Fruit fly (Drosophila melanogaster): Measurements from ENCODE around the gene PAPLA1.

The PAPLA1 gene

DNA sequence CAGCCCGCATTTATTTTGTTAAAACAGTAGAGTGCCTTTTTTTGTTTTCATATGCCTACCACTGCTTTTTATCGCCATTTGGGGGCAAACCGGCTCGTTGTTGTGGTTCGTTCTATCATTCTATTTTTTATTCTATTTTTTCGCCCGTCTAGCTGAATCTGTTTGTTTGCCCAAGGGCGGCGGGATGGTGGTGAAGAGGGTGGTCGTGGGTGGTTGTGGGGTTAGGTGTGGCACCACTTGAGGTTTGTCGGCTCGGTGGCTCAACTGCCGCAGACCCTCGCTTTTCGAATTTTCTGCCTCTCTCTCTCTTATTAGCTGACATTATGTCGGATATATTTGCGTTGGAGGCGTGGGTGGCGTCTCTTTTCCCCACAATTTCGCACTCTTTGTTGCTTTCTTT, 12.1 kb upstream of the PAPLA1 start:
- TF ChIP-seq ttk (optimal IDR thresholded peaks at IDR 0.05) = no peak
- no peak for TF ChIP-seq Myc (optimal IDR thresholded peaks at IDR 0.05)
- no peak for TF ChIP-seq insv (optimal IDR thresholded peaks at IDR 0.05)
- no peak for TF ChIP-seq psq (optimal IDR thresholded peaks at IDR 0.05)
- no peak for TF ChIP-seq Sin3A (optimal IDR thresholded peaks at IDR 0.05)
- no peak for TF ChIP-seq h (optimal IDR thresholded peaks at IDR 0.05)

dm6 chr2L:8170600-8171182, 11.3 kb upstream of the PAPLA1 start:
- TF ChIP-seq h (optimal IDR thresholded peaks at IDR 0.05) (no peak), psq (optimal IDR thresholded peaks at IDR 0.05) (no peak), ttk (optimal IDR thresholded peaks at IDR 0.05) (no peak), Sin3A (optimal IDR thresholded peaks at IDR 0.05) (no peak), insv (optimal IDR thresholded peaks at IDR 0.05) (no peak), Myc (optimal IDR thresholded peaks at IDR 0.05) (no peak)

DNA sequence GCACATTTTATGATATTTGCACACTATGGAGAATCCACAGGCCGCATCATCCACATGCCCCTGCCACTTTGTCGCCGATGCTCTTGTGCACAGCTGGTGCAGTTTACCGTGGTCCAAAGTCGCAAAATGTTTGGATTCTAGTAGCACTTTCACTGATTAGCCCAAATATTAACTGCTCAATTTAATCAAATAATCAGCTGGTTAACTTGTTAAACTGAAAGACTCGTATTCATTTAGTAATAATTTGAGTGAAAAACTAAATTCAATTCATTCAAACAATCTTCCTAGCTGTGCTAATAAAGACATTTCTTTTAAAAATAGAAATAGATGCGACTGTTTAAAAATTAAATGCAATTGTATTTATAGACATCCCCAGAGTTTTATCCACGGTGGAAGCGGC, 8.6 kb upstream of the PAPLA1 start:
- no peak for TF ChIP-seq Myc (optimal IDR thresholded peaks at IDR 0.05)
- no peak for TF ChIP-seq psq (optimal IDR thresholded peaks at IDR 0.05)

- TF ChIP-seq h (optimal IDR thresholded peaks at IDR 0.05) (no peak), Myc (optimal IDR thresholded peaks at IDR 0.05) (no peak), ttk (optimal IDR thresholded peaks at IDR 0.05) (no peak), Sin3A (optimal IDR thresholded peaks at IDR 0.05) (no peak), insv (optimal IDR thresholded peaks at IDR 0.05) (no peak), psq (optimal IDR thresholded peaks at IDR 0.05) (no peak)
These were observed 6.5 kb upstream of the PAPLA1 start for dm6 chr2L:8165800-8166576.

DNA sequence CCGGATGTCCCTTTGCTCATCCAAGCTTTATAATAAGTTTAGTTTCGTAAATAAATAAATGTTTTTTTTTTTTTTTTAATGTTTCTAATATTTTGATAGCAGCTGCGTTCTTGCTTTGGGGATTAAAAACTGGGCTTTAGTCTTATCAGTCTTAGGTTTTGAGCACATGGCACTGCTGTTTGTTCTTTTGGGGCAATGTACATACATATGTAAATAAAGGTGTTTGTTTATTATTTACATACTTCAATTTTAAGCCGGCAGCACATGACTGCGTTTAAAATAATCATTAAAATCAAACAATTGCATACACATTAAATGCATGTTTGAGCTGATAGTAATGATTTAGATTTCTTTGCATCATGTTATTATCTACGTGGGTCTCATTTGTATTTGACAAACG, 4.8 kb upstream of the PAPLA1 start:
- TF ChIP-seq h (optimal IDR thresholded peaks at IDR 0.05) (no peak), ttk (optimal IDR thresholded peaks at IDR 0.05) (no peak), Sin3A (optimal IDR thresholded peaks at IDR 0.05) (no peak), Myc (optimal IDR thresholded peaks at IDR 0.05) (no peak), insv (optimal IDR thresholded peaks at IDR 0.05) (no peak)

dm6 chr2L:8163588-8164166, 4.2 kb upstream of the PAPLA1 start:
- no peak for TF ChIP-seq ttk (optimal IDR thresholded peaks at IDR 0.05)
- no peak for TF ChIP-seq Myc (optimal IDR thresholded peaks at IDR 0.05)
- no peak for TF ChIP-seq insv (optimal IDR thresholded peaks at IDR 0.05)
- TF ChIP-seq h (optimal IDR thresholded peaks at IDR 0.05) = no peak
- no peak for TF ChIP-seq psq (optimal IDR thresholded peaks at IDR 0.05)
- TF ChIP-seq Sin3A (optimal IDR thresholded peaks at IDR 0.05) = no peak

DNA sequence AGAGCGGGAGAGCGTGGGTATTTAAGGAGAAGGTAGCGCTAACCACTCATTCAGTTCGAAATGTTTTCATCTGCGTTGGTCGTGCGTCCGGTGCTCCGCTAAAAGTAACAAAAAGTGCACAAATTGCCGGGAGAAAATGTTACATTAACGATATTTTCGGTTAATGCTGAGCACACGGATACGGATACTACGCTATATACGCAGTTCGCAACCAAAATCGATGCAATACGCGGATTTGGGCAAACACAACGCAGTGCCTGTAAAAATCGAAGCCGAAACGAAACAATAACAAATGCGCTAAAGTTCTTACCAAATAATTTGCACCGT, 3.5 kb upstream of the PAPLA1 start, which contains the start of gene Piezo:
Gene Piezo (plus strand): TSS at position 49 of the 327 bp plus-strand sequence.
- no peak for TF ChIP-seq Myc (optimal IDR thresholded peaks at IDR 0.05)
- no peak for TF ChIP-seq ttk (optimal IDR thresholded peaks at IDR 0.05)
- no peak for TF ChIP-seq Sin3A (optimal IDR thresholded peaks at IDR 0.05)
- TF ChIP-seq h (optimal IDR thresholded peaks at IDR 0.05) = no peak
- no peak for TF ChIP-seq insv (optimal IDR thresholded peaks at IDR 0.05)
- no peak for TF ChIP-seq psq (optimal IDR thresholded peaks at IDR 0.05)

- TF ChIP-seq psq (optimal IDR thresholded peaks at IDR 0.05) = no peak
- TF ChIP-seq insv (optimal IDR thresholded peaks at IDR 0.05) = no peak
These were observed 3.0 kb upstream of the PAPLA1 start, which contains the start of gene Acbp1 for dm6 chr2L:8162307-8163024. Acbp1 (minus strand) TSS chr2L:8162452.

DNA sequence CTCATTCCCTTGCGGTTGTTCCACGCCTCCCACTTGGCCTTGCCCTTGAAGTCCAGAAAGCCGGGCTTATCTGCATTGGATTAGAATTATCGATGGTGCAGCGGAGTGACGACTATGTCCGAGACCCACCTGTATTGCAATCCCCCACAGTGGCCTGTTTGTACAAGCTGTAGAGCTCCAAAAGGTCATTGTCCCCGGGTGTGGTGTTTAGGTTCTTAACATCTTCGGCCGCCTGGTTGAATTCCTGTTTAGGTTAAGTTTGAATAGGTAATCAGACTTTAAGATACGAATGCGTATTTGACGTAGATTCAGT, 2.5 kb upstream of the PAPLA1 start:
- no peak for TF ChIP-seq ttk (optimal IDR thresholded peaks at IDR 0.05)
- TF ChIP-seq Sin3A (optimal IDR thresholded peaks at IDR 0.05) = no peak
- TF ChIP-seq Myc (optimal IDR thresholded peaks at IDR 0.05) = no peak
- TF ChIP-seq psq (optimal IDR thresholded peaks at IDR 0.05) = no peak
- TF ChIP-seq h (optimal IDR thresholded peaks at IDR 0.05) = no peak
- TF ChIP-seq insv (optimal IDR thresholded peaks at IDR 0.05) = no peak

DNA sequence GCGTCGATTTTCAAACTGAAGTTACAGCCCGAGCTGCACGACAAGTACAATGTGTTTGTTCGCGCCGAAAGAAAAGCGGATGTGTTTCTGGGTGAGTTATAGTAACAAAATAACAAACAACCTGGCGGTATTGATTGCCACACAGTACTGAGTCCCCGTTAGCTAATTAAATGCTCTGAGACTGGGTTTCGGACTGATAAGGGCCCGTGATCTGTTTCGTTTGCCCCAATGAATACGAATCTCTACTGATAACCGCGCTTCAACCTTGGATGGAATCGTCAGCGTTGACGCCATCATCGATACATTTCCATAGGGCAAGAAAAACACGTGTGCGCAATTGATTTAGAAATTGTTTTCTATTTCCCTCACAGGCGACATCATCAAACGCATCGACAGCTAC, 2.3 kb downstream of the PAPLA1 start:
- TF ChIP-seq ttk (optimal IDR thresholded peaks at IDR 0.05) (no peak), h (optimal IDR thresholded peaks at IDR 0.05) (no peak), Myc (optimal IDR thresholded peaks at IDR 0.05) (no peak), Sin3A (optimal IDR thresholded peaks at IDR 0.05) (no peak), psq (optimal IDR thresholded peaks at IDR 0.05) (no peak), insv (optimal IDR thresholded peaks at IDR 0.05) (no peak)

DNA sequence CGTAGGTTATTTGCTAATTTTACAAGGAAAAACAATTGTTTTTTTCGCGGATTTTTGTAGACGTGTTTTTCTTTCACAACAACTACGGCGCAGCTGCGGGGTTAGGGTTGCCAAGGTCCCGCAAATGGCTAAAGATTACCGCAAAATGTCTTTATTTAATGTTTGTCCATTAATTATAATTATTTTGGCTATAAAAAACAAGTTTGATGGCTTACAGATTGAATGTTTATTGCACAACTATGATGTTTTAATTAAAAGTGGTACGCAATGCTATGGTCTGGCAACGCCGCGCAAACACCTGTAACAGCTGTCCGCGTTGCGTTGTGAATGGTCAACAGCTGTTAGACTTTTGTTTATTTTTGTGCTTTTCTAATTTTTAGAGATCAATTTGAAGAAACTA, 2.8 kb downstream of the PAPLA1 start:
- TF ChIP-seq ttk (optimal IDR thresholded peaks at IDR 0.05) (no peak), insv (optimal IDR thresholded peaks at IDR 0.05) (no peak), psq (optimal IDR thresholded peaks at IDR 0.05) (no peak), Sin3A (optimal IDR thresholded peaks at IDR 0.05) (no peak), h (optimal IDR thresholded peaks at IDR 0.05) (no peak), Myc (optimal IDR thresholded peaks at IDR 0.05) (no peak)

dm6 chr2L:8148514-8149085, 10.8 kb downstream of the PAPLA1 start:
- TF ChIP-seq Myc (optimal IDR thresholded peaks at IDR 0.05) = no peak
- no peak for TF ChIP-seq insv (optimal IDR thresholded peaks at IDR 0.05)
- TF ChIP-seq psq (optimal IDR thresholded peaks at IDR 0.05) = no peak
- TF ChIP-seq h (optimal IDR thresholded peaks at IDR 0.05) = no peak
- TF ChIP-seq ttk (optimal IDR thresholded peaks at IDR 0.05) = no peak
- TF ChIP-seq Sin3A (optimal IDR thresholded peaks at IDR 0.05) = no peak

Measured in Kc167 (cell line).